Fruit fly (Drosophila melanogaster) whole organism, adult: ENCODE measurements around the gene Cpr.

ENCODE experiments used
- CG11617 ChIP-seq: fragments of 200-800 bp; sonication (Bioruptor generic); optimal IDR thresholded peaks from 2 replicates; lab custom pipeline; 2017; ENCODE audit warnings: mild to moderate bottlenecking, missing biosample characterization, missing genetic modification reagents, missing genetic modification characterization
- CG12768 ChIP-seq: fragments of 200-800 bp; sonication (Bioruptor generic); optimal IDR thresholded peaks from 2 replicates; lab custom pipeline; 2017; ENCODE audit warnings: missing biosample characterization, missing genetic modification characterization, mild to moderate bottlenecking, moderate library complexity, missing genetic modification reagents
- CG1620 ChIP-seq: fragments of 200-800 bp; sonication (Bioruptor generic); optimal IDR thresholded peaks from 2 replicates; lab custom pipeline; 2016; ENCODE audit warnings: missing biosample characterization, missing genetic modification characterization
- CG33017 ChIP-seq: fragments of 200-800 bp; sonication (Bioruptor generic); optimal IDR thresholded peaks from 2 replicates; lab custom pipeline; 2018; ENCODE audit warnings: missing biosample characterization, mild to moderate bottlenecking, missing genetic modification characterization, moderate library complexity
- CG5204 ChIP-seq: fragments of 200-800 bp; sonication (Bioruptor generic); optimal IDR thresholded peaks from 2 replicates; lab custom pipeline; 2016; ENCODE audit warnings: missing biosample characterization, missing genetic modification characterization
- CG7045 ChIP-seq: fragments of 200-800 bp; sonication (Bioruptor generic); optimal IDR thresholded peaks from 2 replicates; lab custom pipeline; 2017; ENCODE audit warnings: missing biosample characterization, mild to moderate bottlenecking, missing genetic modification characterization
- CG7101 ChIP-seq: fragments of 200-800 bp; sonication (Bioruptor generic); optimal IDR thresholded peaks from 2 replicates; lab custom pipeline; 2018; ENCODE audit warnings: missing biosample characterization, mild to moderate bottlenecking, missing genetic modification characterization, moderate library complexity
- Clk ChIP-seq: fragments of 200-800 bp; sonication (Bioruptor generic); optimal IDR thresholded peaks from 2 replicates; lab custom pipeline; 2017; ENCODE audit warnings: missing biosample characterization, missing genetic modification characterization
- Crg-1 ChIP-seq: fragments of 200-800 bp; sonication (Bioruptor generic); optimal IDR thresholded peaks from 2 replicates; lab custom pipeline; 2016; ENCODE audit warnings: missing biosample characterization, missing genetic modification characterization
- Hr96 ChIP-seq: fragments of 200-800 bp; sonication (Bioruptor generic); optimal IDR thresholded peaks from 2 replicates; lab custom pipeline; 2016; ENCODE audit warnings: missing biosample characterization, missing genetic modification characterization
- Mnt ChIP-seq: fragments of 200-800 bp; sonication (Bioruptor generic); optimal IDR thresholded peaks from 2 replicates; lab custom pipeline; 2016; ENCODE audit warnings: missing biosample characterization, mild to moderate bottlenecking, missing genetic modification characterization
- bab1 ChIP-seq: fragments of 200-800 bp; sonication (Bioruptor generic); optimal IDR thresholded peaks from 3 replicates; lab custom pipeline; 2019; ENCODE audit warnings: missing biosample characterization, mild to moderate bottlenecking, missing genetic modification characterization, moderate library complexity
- pad ChIP-seq: fragments of 200-800 bp; sonication (Bioruptor generic); optimal IDR thresholded peaks from 3 replicates; lab custom pipeline; 2017; ENCODE audit warnings: missing biosample characterization, missing genetic modification characterization, mild to moderate bottlenecking, moderate library complexity, missing genetic modification reagents

dm6 chr2L:6309879-6310278, 28.8 kb upstream of the Cpr start:
- TF ChIP-seq Hr96 (GFP tag; lab: Kevin White, UChicago) (no peak), CG1620 (GFP tag; lab: Kevin White, UChicago) (no peak), bab1 (GFP tag; lab: Kevin White, UChicago) (no peak), pad (GFP tag; lab: Kevin White, UChicago) (no peak), Clk (no peak), CG7101 (tag; lab: Kevin White, UChicago) (no peak), CG12768 (GFP tag; lab: Kevin White, UChicago) (no peak), CG7045 (no peak), Crg-1 (GFP tag; lab: Kevin White, UChicago) (no peak), CG33017 (tag; lab: Kevin White, UChicago) (no peak), Mnt (GFP tag; lab: Kevin White, UChicago) (no peak), CG5204 (GFP tag; lab: Kevin White, UChicago) (no peak), CG11617 (GFP tag; lab: Kevin White, UChicago) (no peak)
